Fruit fly (Drosophila melanogaster) whole organism, embryonic: Measurements from ENCODE around the gene CG3544.
A peak's percentile ranks its signal among the peaks of the same experiment; 100 is the strongest.

ENCODE experiments used
- BEAF-32 ChIP-seq: fragments of 200-800 bp; sonication (Bioruptor generic); optimal IDR thresholded peaks from 3 replicates; lab custom pipeline; 2017; ENCODE audit warnings: missing biosample characterization, missing genetic modification characterization, mild to moderate bottlenecking, moderate library complexity, missing genetic modification reagents
- CG10654 ChIP-seq: fragments of 200-800 bp; sonication (Bioruptor generic); optimal IDR thresholded peaks from 2 replicates; lab custom pipeline; 2016; ENCODE audit warnings: missing biosample characterization, missing genetic modification characterization
- CG12104 ChIP-seq: fragments of 200-800 bp; sonication (Bioruptor generic); optimal IDR thresholded peaks from 3 replicates; lab custom pipeline; 2016; ENCODE audit warnings: missing biosample characterization, missing genetic modification characterization
- CG13296 ChIP-seq: fragments of 200-800 bp; sonication (Bioruptor generic); optimal IDR thresholded peaks from 3 replicates; lab custom pipeline; 2018; ENCODE audit warnings: missing biosample characterization, mild to moderate bottlenecking, missing genetic modification characterization
- CG14441 ChIP-seq: fragments of 200-800 bp; sonication (Bioruptor generic); IDR thresholded peaks from 2 replicates; pipeline ENCODE4 v1.3.6; 2022; ENCODE audit warnings: missing biosample characterization, missing genetic modification characterization
- CG15696 ChIP-seq: fragments of 200-800 bp; sonication (Bioruptor generic); optimal IDR thresholded peaks from 2 replicates; lab custom pipeline; 2019; ENCODE audit warnings: missing biosample characterization, mild to moderate bottlenecking, missing genetic modification characterization, moderate library complexity
- CG17568 ChIP-seq: fragments of 200-800 bp; sonication (Bioruptor generic); optimal IDR thresholded peaks from 2 replicates; lab custom pipeline; 2018; ENCODE audit warnings: missing biosample characterization, mild to moderate bottlenecking, missing genetic modification characterization, moderate library complexity
- CG18599 ChIP-seq: fragments of 200-800 bp; sonication (Bioruptor generic); optimal IDR thresholded peaks from 3 replicates; lab custom pipeline; 2017; ENCODE audit warnings: missing biosample characterization, missing genetic modification characterization, mild to moderate bottlenecking, moderate library complexity, missing genetic modification reagents
- CG2712 ChIP-seq: fragments of 200-800 bp; optimal IDR thresholded peaks from 3 replicates; lab custom pipeline; 2019; ENCODE audit warnings: missing biosample characterization, mild to moderate bottlenecking, missing genetic modification characterization, moderate library complexity
- CG30020 ChIP-seq: fragments of 200-800 bp; optimal IDR thresholded peaks from 2 replicates; lab custom pipeline; 2019; ENCODE audit warnings: missing biosample characterization, mild to moderate bottlenecking, missing genetic modification characterization, moderate library complexity
- CG31388 ChIP-seq: fragments of 200-800 bp; sonication (Bioruptor generic); optimal IDR thresholded peaks from 2 replicates; lab custom pipeline; 2016; ENCODE audit warnings: missing biosample characterization, missing genetic modification characterization
- CG33213 ChIP-seq: fragments of 200-800 bp; sonication (Bioruptor generic); optimal IDR thresholded peaks from 3 replicates; lab custom pipeline; 2016; ENCODE audit warnings: missing biosample characterization, missing genetic modification characterization
- CG34224 ChIP-seq: fragments of 200-800 bp; sonication (Bioruptor generic); IDR thresholded peaks from 3 replicates; pipeline ENCODE4 v1.3.6; 2022; ENCODE audit warnings: missing biosample characterization, missing genetic modification characterization; ENCODE audit not compliant: partially characterized antibody
- CG34422 ChIP-seq: fragments of 200-800 bp; sonication (Bioruptor generic); IDR thresholded peaks from 3 replicates; pipeline ENCODE4 v1.3.6; 2022; ENCODE audit warnings: missing biosample characterization, missing genetic modification characterization
- CG6791 ChIP-seq: fragments of 200-800 bp; sonication (Bioruptor generic); IDR thresholded peaks from 3 replicates; pipeline ENCODE4 v1.3.6; 2022; ENCODE audit warnings: missing biosample characterization, missing genetic modification characterization; ENCODE audit not compliant: partially characterized antibody
- CG7372 ChIP-seq: fragments of 200-800 bp; sonication (Bioruptor generic); IDR thresholded peaks from 2 replicates; pipeline ENCODE4 v1.3.6; 2022; ENCODE audit warnings: missing biosample characterization, missing genetic modification characterization
- CG9215 ChIP-seq: fragments of 200-800 bp; sonication (Bioruptor generic); IDR thresholded peaks from 2 replicates; pipeline ENCODE4 v1.3.6; 2022; ENCODE audit warnings: missing biosample characterization, missing genetic modification characterization
- CG9437 ChIP-seq: fragments of 200-800 bp; sonication (Bioruptor generic); optimal IDR thresholded peaks from 2 replicates; lab custom pipeline; 2018; ENCODE audit warnings: missing biosample characterization, mild to moderate bottlenecking, missing genetic modification characterization
- CG9609 ChIP-seq: fragments of 200-800 bp; sonication (Bioruptor generic); optimal IDR thresholded peaks from 3 replicates; lab custom pipeline; 2016; ENCODE audit warnings: missing biosample characterization, missing genetic modification characterization
- Chrac-16 ChIP-seq: fragments of 200-800 bp; sonication (Bioruptor generic); optimal IDR thresholded peaks from 3 replicates; lab custom pipeline; 2016; ENCODE audit warnings: missing biosample characterization, missing genetic modification characterization
- CrebB ChIP-seq: fragments of 200-800 bp; sonication (Bioruptor generic); optimal IDR thresholded peaks from 3 replicates; lab custom pipeline; 2018; ENCODE audit warnings: missing biosample characterization, mild to moderate bottlenecking, missing genetic modification characterization
- Dfd ChIP-seq, 2 experiments: fragments of >200 bp; optimal IDR thresholded peaks; 2 replicates each; lab custom pipeline; 2017; ENCODE audit warnings: missing biosample characterization in 2 of 2, missing genetic modification characterization in 2 of 2
- Ets97D ChIP-seq: fragments of 200-800 bp; sonication (Bioruptor generic); optimal IDR thresholded peaks from 3 replicates; lab custom pipeline; 2016; ENCODE audit warnings: missing biosample characterization, missing genetic modification characterization
- Fer3 ChIP-seq: fragments of 200-800 bp; sonication (Bioruptor generic); optimal IDR thresholded peaks from 2 replicates; lab custom pipeline; 2018; ENCODE audit warnings: missing biosample characterization, mild to moderate bottlenecking, missing genetic modification characterization, moderate library complexity
- H2.0 ChIP-seq: fragments of 200-800 bp; sonication (Bioruptor generic); IDR thresholded peaks from 2 replicates; pipeline ENCODE4 v1.3.6; 2022; ENCODE audit warnings: missing biosample characterization, missing genetic modification characterization
- HHEX ChIP-seq: fragments of 200-800 bp; sonication (Bioruptor generic); optimal IDR thresholded peaks from 3 replicates; lab custom pipeline; 2017; ENCODE audit warnings: missing biosample characterization, mild to moderate bottlenecking, missing genetic modification characterization, missing genetic modification reagents
- Hr78 ChIP-seq, 2 experiments: fragments of 200-800 bp in 1 of 2; fragments of >200 bp in 1 of 2; sonication (Bioruptor generic) in 1 of 2; optimal IDR thresholded peaks; 2 replicates each; lab custom pipeline; 2017 to 2019; ENCODE audit warnings: missing biosample characterization in 2 of 2, missing genetic modification characterization in 2 of 2, mild to moderate bottlenecking in 1 of 2, moderate library complexity in 1 of 2
- Mad ChIP-seq: fragments of 200-800 bp; sonication (Bioruptor generic); optimal IDR thresholded peaks from 2 replicates; lab custom pipeline; 2016; ENCODE audit warnings: missing biosample characterization, missing genetic modification characterization
- Nf-YC ChIP-seq: fragments of 200-800 bp; optimal IDR thresholded peaks from 3 replicates; lab custom pipeline; 2019; ENCODE audit warnings: missing biosample characterization, mild to moderate bottlenecking, missing genetic modification characterization, moderate library complexity
- Rfx ChIP-seq: fragments of 200-800 bp; sonication (Bioruptor generic); IDR thresholded peaks from 2 replicates; pipeline ENCODE4 v1.3.6; 2022; ENCODE audit warnings: missing biosample characterization, missing genetic modification characterization
- Tbp ChIP-seq: fragments of >200 bp; optimal IDR thresholded peaks from 2 replicates; lab custom pipeline; 2018; ENCODE audit warnings: missing biosample characterization, missing genetic modification characterization
- ab ChIP-seq: fragments of 200-800 bp; sonication (Bioruptor generic); optimal IDR thresholded peaks from 2 replicates; lab custom pipeline; 2016; ENCODE audit warnings: missing biosample characterization, missing genetic modification characterization
- abd-A ChIP-seq: fragments of 200-800 bp; sonication (Bioruptor generic); optimal IDR thresholded peaks from 3 replicates; lab custom pipeline; 2019; ENCODE audit warnings: missing biosample characterization, mild to moderate bottlenecking, missing genetic modification characterization, moderate library complexity
- br ChIP-seq: fragments of >200 bp; optimal IDR thresholded peaks from 2 replicates; lab custom pipeline; 2017
- cad ChIP-seq: fragments of >200 bp; optimal IDR thresholded peaks from 2 replicates; lab custom pipeline; 2017; ENCODE audit warnings: missing biosample characterization, missing genetic modification characterization
- chinmo ChIP-seq: fragments of 200-800 bp; sonication (Bioruptor generic); IDR thresholded peaks from 4 replicates; pipeline ENCODE4 v1.3.6; 2022; ENCODE audit warnings: missing biosample characterization, missing genetic modification characterization; ENCODE audit not compliant: partially characterized antibody
- ci ChIP-seq: fragments of 200-800 bp; sonication (Bioruptor generic); IDR thresholded peaks from 3 replicates; pipeline ENCODE4 v1.3.6; 2022; ENCODE audit warnings: missing biosample characterization, missing genetic modification characterization
- cwo ChIP-seq: fragments of 200-800 bp; sonication (Bioruptor generic); optimal IDR thresholded peaks from 3 replicates; lab custom pipeline; 2017; ENCODE audit warnings: missing biosample characterization, missing genetic modification characterization, mild to moderate bottlenecking, moderate library complexity, missing genetic modification reagents
- dimm ChIP-seq: fragments of 200-800 bp; sonication (Bioruptor generic); IDR thresholded peaks from 2 replicates; pipeline ENCODE4 v1.3.6; 2022; ENCODE audit warnings: missing biosample characterization, missing genetic modification characterization
- dpn ChIP-seq, 2 experiments: fragments of 200-800 bp; sonication (Bioruptor generic); optimal IDR thresholded peaks; 3 replicates each; lab custom pipeline; 2016; ENCODE audit warnings: missing biosample characterization in 2 of 2, missing genetic modification characterization in 2 of 2
- fd64A ChIP-seq: fragments of 200-800 bp; sonication (Bioruptor generic); optimal IDR thresholded peaks from 3 replicates; lab custom pipeline; 2018; ENCODE audit warnings: missing biosample characterization, mild to moderate bottlenecking, missing genetic modification characterization
- gcm2 ChIP-seq: fragments of 200-800 bp; sonication (Bioruptor generic); optimal IDR thresholded peaks from 2 replicates; lab custom pipeline; 2016; ENCODE audit warnings: missing biosample characterization, missing genetic modification characterization
- gro ChIP-seq: fragments of 200-800 bp; sonication (Bioruptor generic); optimal IDR thresholded peaks from 2 replicates; lab custom pipeline; 2016; ENCODE audit warnings: missing biosample characterization, missing genetic modification characterization
- hbn ChIP-seq: fragments of 200-800 bp; sonication (Bioruptor generic); IDR thresholded peaks from 2 replicates; pipeline ENCODE4 v1.3.6; 2022; ENCODE audit warnings: missing biosample characterization, missing genetic modification characterization; ENCODE audit not compliant: partially characterized antibody
- pita ChIP-seq: fragments of 200-800 bp; sonication (Bioruptor generic); optimal IDR thresholded peaks from 2 replicates; lab custom pipeline; 2017; ENCODE audit warnings: missing biosample characterization, mild to moderate bottlenecking, missing genetic modification characterization
- prd ChIP-seq, 3 experiments: fragments of >200 bp in 2 of 3; fragments of 200-800 bp in 1 of 3; sonication (Bioruptor generic) in 1 of 3; optimal IDR thresholded peaks in 2 of 3; IDR thresholded peaks in 1 of 3; 2 replicates in 2 of 3; 3 replicates in 1 of 3; pipeline versions ENCODE4 v1.3.6 to Lab custom; 2017 to 2022; ENCODE audit warnings: missing biosample characterization in 1 of 3, missing genetic modification characterization in 1 of 3
- ro ChIP-seq: fragments of 200-800 bp; sonication (Bioruptor generic); IDR thresholded peaks from 2 replicates; pipeline ENCODE4 v1.3.6; 2022; ENCODE audit warnings: missing biosample characterization, missing genetic modification characterization
- sima ChIP-seq: fragments of 200-800 bp; sonication (Bioruptor generic); optimal IDR thresholded peaks from 2 replicates; lab custom pipeline; 2016; ENCODE audit warnings: missing biosample characterization, missing genetic modification characterization
- tin ChIP-seq: fragments of 200-800 bp; sonication (Bioruptor generic); optimal IDR thresholded peaks from 3 replicates; lab custom pipeline; 2016; ENCODE audit warnings: missing biosample characterization, missing genetic modification characterization
- trh ChIP-seq: fragments of 200-800 bp; sonication (Bioruptor generic); optimal IDR thresholded peaks from 2 replicates; lab custom pipeline; 2016; ENCODE audit warnings: missing biosample characterization, missing genetic modification characterization
- twi ChIP-seq: fragments of 200-800 bp; optimal IDR thresholded peaks from 2 replicates; lab custom pipeline; 2019; ENCODE audit warnings: missing biosample characterization, mild to moderate bottlenecking, missing genetic modification characterization, moderate library complexity

CG3544 gene

dm6 chr2L:740031-740430 lies 44.1 kb upstream of the CG3544 start (continued):
- TF ChIP-seq cwo (GFP tag; lab: Kevin White, UChicago) (no peak), fd64A (GFP tag; lab: Kevin White, UChicago) (no peak), HHEX (no peak), CG2712 (tag; lab: Kevin White, UChicago) (no peak), CG10654 (GFP tag; lab: Kevin White, UChicago) (no peak), CG30020 (no peak), Dfd (GFP tag; optimal IDR thresholded peaks at IDR 0.05; lab: Kevin White, UChicago) (peak in 1 of 2 experiments; percentile 63), CG13296 (no peak), sima (GFP tag; lab: Kevin White, UChicago) (no peak), hbn (GFP tag; lab: Robert Waterston, UW) (no peak), CG15696 (peak; percentile 17), Mad (GFP tag; lab: Kevin White, UChicago) (no peak), CG31388 (GFP tag; lab: Kevin White, UChicago) (no peak), CG34422 (GFP tag; lab: Robert Waterston, UW) (no peak), CG9437 (no peak), CG14441 (GFP tag; lab: Robert Waterston, UW) (no peak), CG33213 (GFP tag; lab: Kevin White, UChicago) (no peak), Ets97D (no peak), ab (no peak), CG12104 (no peak), Hr78 (GFP tag; optimal IDR thresholded peaks at IDR 0.05; lab: Kevin White, UChicago) (peak in 1 of 2 experiments; percentile 47), CG18599 (GFP tag; lab: Kevin White, UChicago) (no peak), abd-A (peak; percentile 61), Tbp (no peak), Fer3 (tag; lab: Kevin White, UChicago) (no peak), twi (tag; lab: Kevin White, UChicago) (no peak), trh (no peak), CG7372 (GFP tag; lab: Robert Waterston, UW) (no peak), chinmo (GFP tag; lab: Robert Waterston, UW) (peak; percentile 81; the same call in 2 of the 4 replicates), ci (GFP tag; lab: Robert Waterston, UW) (no peak), dpn (GFP tag; optimal IDR thresholded peaks at IDR 0.05; lab: Kevin White, UChicago) (no peak), Rfx (GFP tag; lab: Robert Waterston, UW) (peak; percentile 65), cad (no peak), ro (GFP tag; lab: Robert Waterston, UW) (no peak), gro (GFP tag; lab: Kevin White, UChicago) (no peak), Nf-YC (tag; lab: Kevin White, UChicago) (no peak), CG6791 (GFP tag; lab: Robert Waterston, UW) (peak; percentile 67; the same call in 2 of the 3 replicates), tin (GFP tag; lab: Kevin White, UChicago) (no peak), dimm (no peak), CrebB (tag; lab: Kevin White, UChicago) (no peak), br (lab: Kevin White, UChicago) (no peak), CG9609 (GFP tag; lab: Kevin White, UChicago) (peak; percentile 6), Chrac-16 (GFP tag; lab: Kevin White, UChicago) (no peak), pita (GFP tag; lab: Kevin White, UChicago) (peak; percentile 15), H2.0 (GFP tag; lab: Robert Waterston, UW) (no peak), CG17568 (GFP tag; lab: Kevin White, UChicago) (no peak), BEAF-32 (GFP tag; lab: Kevin White, UChicago) (no peak), prd (optimal IDR thresholded peaks at IDR 0.05; lab: Kevin White, UChicago) (no peak), prd (GFP tag; IDR thresholded peaks at IDR 0.05; lab: Robert Waterston, UW) (peak; percentile 40; the same call in 2 of the 3 replicates), gcm2 (GFP tag; lab: Kevin White, UChicago) (no peak), CG34224 (GFP tag; lab: Robert Waterston, UW) (no peak), CG9215 (GFP tag; lab: Robert Waterston, UW) (no peak)
